Fruit fly (Drosophila melanogaster) whole organism, embryonic: ENCODE results near the gene Cpr64Ad.

Experiments used
- Abd-B ChIP-seq: fragments of 200-800 bp; sonication (Bioruptor generic); optimal IDR thresholded peaks from 2 replicates; lab custom pipeline; 2018; ENCODE audit warnings: missing biosample characterization, mild to moderate bottlenecking, missing genetic modification characterization, moderate library complexity
- BEAF-32 ChIP-seq: fragments of 200-800 bp; sonication (Bioruptor generic); optimal IDR thresholded peaks from 3 replicates; lab custom pipeline; 2017; ENCODE audit warnings: missing biosample characterization, missing genetic modification characterization, mild to moderate bottlenecking, moderate library complexity, missing genetic modification reagents
- C15 ChIP-seq: fragments of 200-800 bp; sonication (Bioruptor generic); IDR thresholded peaks from 3 replicates; pipeline ENCODE4 v1.3.6; 2022; ENCODE audit warnings: missing biosample characterization, missing genetic modification characterization
- CG13624 ChIP-seq: fragments of 200-800 bp; sonication (Bioruptor generic); optimal IDR thresholded peaks from 2 replicates; lab custom pipeline; 2016; ENCODE audit warnings: missing biosample characterization, missing genetic modification characterization
- CG13894 ChIP-seq: fragments of 200-800 bp; sonication (Bioruptor generic); optimal IDR thresholded peaks from 3 replicates; lab custom pipeline; 2018; ENCODE audit warnings: missing biosample characterization, mild to moderate bottlenecking, missing genetic modification characterization, moderate library complexity
- CG15073 ChIP-seq: fragments of 200-800 bp; sonication (Bioruptor generic); optimal IDR thresholded peaks from 2 replicates; lab custom pipeline; 2016; ENCODE audit warnings: missing biosample characterization, missing genetic modification characterization
- CG15514 ChIP-seq: fragments of 200-800 bp; sonication (Bioruptor generic); optimal IDR thresholded peaks from 3 replicates; lab custom pipeline; 2017; ENCODE audit warnings: missing biosample characterization, missing genetic modification characterization, mild to moderate bottlenecking, moderate library complexity, missing genetic modification reagents
- CG17359 ChIP-seq: fragments of 200-800 bp; sonication (Bioruptor generic); optimal IDR thresholded peaks from 3 replicates; lab custom pipeline; 2018; ENCODE audit warnings: missing biosample characterization, mild to moderate bottlenecking, missing genetic modification characterization, moderate library complexity
- CG2889 ChIP-seq: fragments of 200-800 bp; sonication (Bioruptor generic); IDR thresholded peaks from 3 replicates; pipeline ENCODE4 v1.3.6; 2022; ENCODE audit warnings: missing biosample characterization, missing genetic modification characterization
- CG30020 ChIP-seq: fragments of 200-800 bp; optimal IDR thresholded peaks from 2 replicates; lab custom pipeline; 2019; ENCODE audit warnings: missing biosample characterization, mild to moderate bottlenecking, missing genetic modification characterization, moderate library complexity
- CG32772 ChIP-seq: fragments of 200-800 bp; sonication (Bioruptor generic); IDR thresholded peaks from 2 replicates; pipeline ENCODE4 v1.3.6; 2022; ENCODE audit warnings: missing biosample characterization, missing genetic modification characterization
- CG34376 ChIP-seq: fragments of 200-800 bp; sonication (Bioruptor generic); optimal IDR thresholded peaks from 2 replicates; lab custom pipeline; 2018; ENCODE audit warnings: missing biosample characterization, mild to moderate bottlenecking, missing genetic modification characterization
- CG43689 ChIP-seq: fragments of 200-800 bp; sonication (Bioruptor generic); IDR thresholded peaks from 2 replicates; pipeline ENCODE4 v1.3.6; 2022; ENCODE audit warnings: missing biosample characterization, missing genetic modification characterization
- CG4617 ChIP-seq: fragments of 200-800 bp; sonication (Bioruptor generic); optimal IDR thresholded peaks from 3 replicates; lab custom pipeline; 2016; ENCODE audit warnings: missing biosample characterization, missing genetic modification characterization, borderline replicate concordance
- CG5245 ChIP-seq: fragments of 200-800 bp; sonication (Bioruptor generic); optimal IDR thresholded peaks from 3 replicates; lab custom pipeline; 2016; ENCODE audit warnings: missing biosample characterization, missing genetic modification characterization
- CG6791 ChIP-seq: fragments of 200-800 bp; sonication (Bioruptor generic); IDR thresholded peaks from 3 replicates; pipeline ENCODE4 v1.3.6; 2022; ENCODE audit warnings: missing biosample characterization, missing genetic modification characterization; ENCODE audit not compliant: partially characterized antibody
- CG7745 ChIP-seq: fragments of 200-800 bp; sonication (Bioruptor generic); optimal IDR thresholded peaks from 2 replicates; lab custom pipeline; 2018; ENCODE audit warnings: missing biosample characterization, mild to moderate bottlenecking, missing genetic modification characterization, moderate library complexity
- CG8290 ChIP-seq, 3 experiments: fragments of 200-800 bp; sonication (Bioruptor generic); optimal IDR thresholded peaks; 2 replicates each; lab custom pipeline; 2016 to 2019; ENCODE audit warnings: missing biosample characterization in 3 of 3, missing genetic modification characterization in 3 of 3, mild to moderate bottlenecking in 2 of 3, moderate library complexity in 1 of 3
- CG9437 ChIP-seq: fragments of 200-800 bp; sonication (Bioruptor generic); optimal IDR thresholded peaks from 2 replicates; lab custom pipeline; 2018; ENCODE audit warnings: missing biosample characterization, mild to moderate bottlenecking, missing genetic modification characterization
- Dip3 ChIP-seq: fragments of 200-800 bp; sonication (Bioruptor generic); optimal IDR thresholded peaks from 3 replicates; lab custom pipeline; 2016; ENCODE audit warnings: missing biosample characterization, missing genetic modification characterization
- Doc3 ChIP-seq: fragments of 200-800 bp; sonication (Bioruptor generic); IDR thresholded peaks from 3 replicates; pipeline ENCODE4 v1.3.6; 2022; ENCODE audit warnings: missing biosample characterization, missing genetic modification characterization; ENCODE audit not compliant: partially characterized antibody
- Fer2 ChIP-seq: fragments of 200-800 bp; sonication (Bioruptor generic); optimal IDR thresholded peaks from 2 replicates; lab custom pipeline; 2018; ENCODE audit warnings: missing biosample characterization, mild to moderate bottlenecking, missing genetic modification characterization, moderate library complexity
- Gug ChIP-seq: fragments of 200-800 bp; sonication (Bioruptor generic); IDR thresholded peaks from 4 replicates; pipeline ENCODE4 v1.3.6; 2022; ENCODE audit warnings: missing biosample characterization, missing genetic modification characterization
- Hr78 ChIP-seq, 2 experiments: fragments of 200-800 bp in 1 of 2; fragments of >200 bp in 1 of 2; sonication (Bioruptor generic) in 1 of 2; optimal IDR thresholded peaks; 2 replicates each; lab custom pipeline; 2017 to 2019; ENCODE audit warnings: missing biosample characterization in 2 of 2, missing genetic modification characterization in 2 of 2, mild to moderate bottlenecking in 1 of 2, moderate library complexity in 1 of 2
- Lhr ChIP-seq: fragments of 200-800 bp; sonication (Bioruptor generic); optimal IDR thresholded peaks from 3 replicates; lab custom pipeline; 2017; ENCODE audit warnings: mild to moderate bottlenecking, missing biosample characterization, missing genetic modification reagents, missing genetic modification characterization
- NFAT ChIP-seq: fragments of 200-800 bp; sonication (Bioruptor generic); IDR thresholded peaks from 2 replicates; pipeline ENCODE4 v1.3.6; 2022; ENCODE audit warnings: missing biosample characterization, missing genetic modification characterization
- NK7.1 ChIP-seq: fragments of 200-800 bp; sonication (Bioruptor generic); optimal IDR thresholded peaks from 3 replicates; lab custom pipeline; 2016; ENCODE audit warnings: missing biosample characterization, missing genetic modification characterization
- Nf-YB ChIP-seq: fragments of 200-800 bp; sonication (Bioruptor generic); optimal IDR thresholded peaks from 3 replicates; lab custom pipeline; 2019; ENCODE audit warnings: missing biosample characterization, mild to moderate bottlenecking, missing genetic modification characterization, moderate library complexity
- Sry-δ ChIP-seq: fragments of 200-800 bp; sonication (Bioruptor generic); optimal IDR thresholded peaks from 2 replicates; lab custom pipeline; 2016; ENCODE audit warnings: missing biosample characterization, missing genetic modification characterization
- Taf1 ChIP-seq: fragments of 200-800 bp; sonication (Bioruptor generic); IDR thresholded peaks from 2 replicates; pipeline ENCODE4 v1.3.6; 2022; ENCODE audit warnings: missing biosample characterization, missing genetic modification characterization
- ap ChIP-seq: fragments of 200-800 bp; sonication (Bioruptor generic); IDR thresholded peaks from 2 replicates; pipeline ENCODE4 v1.3.6; 2022; ENCODE audit warnings: missing biosample characterization, missing genetic modification characterization
- ara ChIP-seq: fragments of 200-800 bp; sonication (Bioruptor generic); IDR thresholded peaks from 2 replicates; pipeline ENCODE4 v1.3.6; 2022; ENCODE audit warnings: missing biosample characterization, missing genetic modification characterization
- ato ChIP-seq: fragments of 200-800 bp; sonication (Bioruptor generic); IDR thresholded peaks from 2 replicates; pipeline ENCODE4 v1.3.6; 2022; ENCODE audit warnings: missing biosample characterization, missing genetic modification characterization; ENCODE audit not compliant: partially characterized antibody
- az2 ChIP-seq: fragments of 200-800 bp; sonication (Bioruptor generic); optimal IDR thresholded peaks from 3 replicates; lab custom pipeline; 2016; ENCODE audit warnings: missing biosample characterization, missing genetic modification characterization
- crol ChIP-seq: fragments of 200-800 bp; sonication (Bioruptor generic); IDR thresholded peaks from 2 replicates; pipeline ENCODE4 v1.3.6; 2022; ENCODE audit warnings: missing biosample characterization, missing genetic modification characterization
- danr ChIP-seq: fragments of 200-800 bp; sonication (Bioruptor generic); IDR thresholded peaks from 2 replicates; pipeline ENCODE4 v1.3.6; 2022; ENCODE audit warnings: missing biosample characterization, missing genetic modification characterization
- dmrt11E ChIP-seq: fragments of 200-800 bp; sonication (Bioruptor generic); optimal IDR thresholded peaks from 3 replicates; lab custom pipeline; 2018; ENCODE audit warnings: missing biosample characterization, mild to moderate bottlenecking, missing genetic modification characterization, moderate library complexity
- fd3F ChIP-seq: fragments of 200-800 bp; sonication (Bioruptor generic); optimal IDR thresholded peaks from 2 replicates; lab custom pipeline; 2018; ENCODE audit warnings: missing biosample characterization, mild to moderate bottlenecking, missing genetic modification characterization, moderate library complexity
- gce ChIP-seq: fragments of 200-800 bp; sonication (Bioruptor generic); IDR thresholded peaks from 3 replicates; pipeline ENCODE4 v1.3.6; 2022; ENCODE audit warnings: missing biosample characterization, missing genetic modification characterization
- her ChIP-seq: fragments of 200-800 bp; sonication (Bioruptor generic); optimal IDR thresholded peaks from 2 replicates; lab custom pipeline; 2016; ENCODE audit warnings: missing biosample characterization, missing genetic modification characterization
- inv ChIP-seq: fragments of 200-800 bp; sonication (Bioruptor generic); IDR thresholded peaks from 2 replicates; pipeline ENCODE4 v1.3.6; 2022; ENCODE audit warnings: missing biosample characterization, missing genetic modification characterization; ENCODE audit not compliant: partially characterized antibody
- jing ChIP-seq: fragments of 200-800 bp; sonication (Bioruptor generic); optimal IDR thresholded peaks from 2 replicates; lab custom pipeline; 2018; ENCODE audit warnings: missing biosample characterization, mild to moderate bottlenecking, missing genetic modification characterization
- lbe ChIP-seq: fragments of 200-800 bp; sonication (Bioruptor generic); optimal IDR thresholded peaks from 2 replicates; lab custom pipeline; 2016; ENCODE audit warnings: missing biosample characterization, mild to moderate bottlenecking, missing genetic modification characterization
- mam ChIP-seq: fragments of 200-800 bp; sonication (Bioruptor generic); optimal IDR thresholded peaks from 3 replicates; lab custom pipeline; 2016; ENCODE audit warnings: missing biosample characterization, missing genetic modification characterization
- p53 ChIP-seq: fragments of 200-800 bp; sonication (Bioruptor generic); optimal IDR thresholded peaks from 2 replicates; lab custom pipeline; 2016; ENCODE audit warnings: missing biosample characterization, missing genetic modification characterization
- phol ChIP-seq: fragments of 200-800 bp; sonication (Bioruptor generic); optimal IDR thresholded peaks from 3 replicates; lab custom pipeline; 2018; ENCODE audit warnings: missing biosample characterization, mild to moderate bottlenecking, missing genetic modification characterization, moderate library complexity
- pzg ChIP-seq: fragments of 200-800 bp; sonication (Bioruptor generic); optimal IDR thresholded peaks from 3 replicates; lab custom pipeline; 2018; ENCODE audit warnings: missing biosample characterization, mild to moderate bottlenecking, missing genetic modification characterization, moderate library complexity
- ro ChIP-seq: fragments of 200-800 bp; sonication (Bioruptor generic); IDR thresholded peaks from 2 replicates; pipeline ENCODE4 v1.3.6; 2022; ENCODE audit warnings: missing biosample characterization, missing genetic modification characterization
- sim ChIP-seq: fragments of 200-800 bp; sonication (Bioruptor generic); IDR thresholded peaks from 2 replicates; pipeline ENCODE4 v1.3.6; 2022; ENCODE audit warnings: missing biosample characterization, missing genetic modification characterization
- vnd ChIP-seq: fragments of 200-800 bp; sonication (Bioruptor generic); IDR thresholded peaks from 3 replicates; pipeline ENCODE4 v1.3.6; 2022; ENCODE audit warnings: missing biosample characterization, missing genetic modification characterization; ENCODE audit not compliant: partially characterized antibody

The Cpr64Ad gene

DNA sequence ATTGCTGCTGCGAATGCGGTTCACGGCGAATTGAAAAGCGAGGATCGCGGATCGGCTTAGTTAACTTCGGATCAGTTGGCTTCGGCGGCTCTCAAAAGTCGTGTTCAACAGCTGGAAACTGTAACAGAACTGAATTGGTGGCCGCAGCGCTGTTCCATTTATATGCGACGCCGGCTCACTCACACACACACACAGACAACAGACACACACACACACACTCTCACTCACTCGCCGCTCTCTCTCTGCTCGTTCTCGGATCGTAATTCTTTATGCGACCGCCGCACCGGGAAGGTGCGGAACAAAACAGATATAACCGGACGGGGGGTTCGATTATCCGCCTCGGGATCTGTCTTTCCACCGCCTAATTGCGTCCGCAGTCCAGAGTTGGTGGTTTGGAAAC, 12.0 kb downstream of the Cpr64Ad start, which contains the start of gene CG46460 (continued):
- TF ChIP-seq BEAF-32 (GFP tag; lab: Kevin White, UChicago) (no peak), CG32772 (no peak), ara (GFP tag; lab: Robert Waterston, UW) (no peak), lbe (no peak), az2 (GFP tag; lab: Kevin White, UChicago) (no peak), phol (tag; lab: Kevin White, UChicago) (no peak), NFAT (no peak), CG9437 (no peak), CG15073 (no peak), p53 (GFP tag; lab: Kevin White, UChicago) (no peak), CG5245 (GFP tag; lab: Kevin White, UChicago) (no peak), ato (GFP tag; lab: Robert Waterston, UW) (no peak), Sry-δ (no peak), CG17359 (tag; lab: Kevin White, UChicago) (no peak), Gug (GFP tag; lab: Robert Waterston, UW) (no peak; the same call in 3 of the 4 replicates), C15 (GFP tag; lab: Robert Waterston, UW) (no peak), pzg (GFP tag; lab: Kevin White, UChicago) (no peak), CG7745 (no peak), CG15514 (GFP tag; lab: Kevin White, UChicago) (no peak), CG6791 (GFP tag; lab: Robert Waterston, UW) (peak; percentile 40; the same call in 2 of the 3 replicates), CG4617 (GFP tag; lab: Kevin White, UChicago) (no peak), NK7.1 (GFP tag; lab: Kevin White, UChicago) (no peak), Fer2 (tag; lab: Kevin White, UChicago) (no peak), crol (GFP tag; lab: Robert Waterston, UW) (peak; percentile 57), Lhr (GFP tag; lab: Kevin White, UChicago) (no peak), Nf-YB (no peak), Hr78 (GFP tag; optimal IDR thresholded peaks at IDR 0.05; lab: Kevin White, UChicago) (no peak), dmrt11E (tag; lab: Kevin White, UChicago) (no peak), ro (GFP tag; lab: Robert Waterston, UW) (no peak), sim (no peak), Abd-B (GFP tag; lab: Kevin White, UChicago) (no peak), CG30020 (tag; lab: Kevin White, UChicago) (no peak), CG43689 (GFP tag; lab: Robert Waterston, UW) (no peak), her (peak; percentile 1), CG8290 (GFP tag; optimal IDR thresholded peaks at IDR 0.05; lab: Kevin White, UChicago) (peak; percentile 6), CG8290 (tag; optimal IDR thresholded peaks at IDR 0.05; lab: Kevin White, UChicago) (peak in 1 of 2 experiments; percentile 12), danr (no peak), inv (GFP tag; lab: Robert Waterston, UW) (no peak), Taf1 (GFP tag; lab: Robert Waterston, UW) (no peak), ap (GFP tag; lab: Robert Waterston, UW) (no peak), fd3F (GFP tag; lab: Kevin White, UChicago) (no peak), CG2889 (GFP tag; lab: Robert Waterston, UW) (no peak), Doc3 (GFP tag; lab: Robert Waterston, UW) (no peak), CG13624 (no peak), mam (GFP tag; lab: Kevin White, UChicago) (no peak), CG13894 (tag; lab: Kevin White, UChicago) (no peak), vnd (GFP tag; lab: Robert Waterston, UW) (no peak), gce (GFP tag; lab: Robert Waterston, UW) (no peak), jing (GFP tag; lab: Kevin White, UChicago) (no peak), Dip3 (GFP tag; lab: Kevin White, UChicago) (no peak), CG34376 (peak; percentile 6)
